Fruit fly (Drosophila melanogaster): ENCODE measurements around the gene CG10098.

CG10098 gene

DNA sequence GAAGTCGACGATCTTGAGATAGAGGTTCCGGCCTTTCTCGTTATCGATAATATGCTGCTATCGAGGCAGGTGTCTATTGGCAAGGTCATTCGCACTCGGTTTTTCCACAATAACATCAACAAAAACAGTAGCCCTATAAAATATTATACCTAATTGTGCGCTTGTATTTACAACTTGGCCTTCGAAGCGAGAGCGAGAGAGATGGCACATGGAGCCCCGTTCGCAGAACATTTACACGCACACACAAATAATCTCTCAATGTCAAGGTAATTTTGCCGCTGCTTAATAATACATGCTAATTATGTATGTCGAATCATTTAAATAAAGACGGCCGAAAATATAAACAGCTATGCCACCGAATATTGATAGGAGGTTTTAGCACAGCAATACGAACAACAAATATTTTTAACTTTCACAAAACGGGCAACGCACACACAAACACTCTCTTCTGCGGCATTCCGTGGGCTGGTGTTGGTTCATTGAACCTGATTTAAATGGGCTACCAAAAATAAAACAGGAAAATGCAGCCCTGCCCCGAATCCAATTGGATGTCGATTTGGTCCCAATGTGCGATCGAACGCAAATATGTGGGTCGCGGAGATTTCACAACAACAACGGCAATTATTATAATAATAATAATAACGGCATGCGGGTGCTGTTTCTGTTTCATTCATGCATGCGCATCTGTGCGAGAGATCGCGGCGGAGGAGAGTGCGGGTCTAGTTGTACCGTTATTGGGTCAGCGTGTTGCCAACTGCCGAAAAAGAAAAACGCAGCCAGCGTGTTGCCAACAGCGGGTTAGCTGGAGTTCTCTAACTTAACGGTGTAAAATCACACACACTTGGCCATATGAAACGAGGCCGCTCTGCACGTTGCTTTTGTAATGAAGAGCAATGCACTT, 1.9 kb upstream of the CG10098 start (continued):
- TF ChIP-seq insv (GFP tag; optimal IDR thresholded peaks at IDR 0.05) (peak; percentile 37 to 90), Dref (GFP tag; IDR thresholded peaks at IDR 0.05) (no peak), CG1233 (GFP tag; optimal IDR thresholded peaks at IDR 0.05) (no peak), GATAe (GFP tag; conservative IDR thresholded peaks at IDR 0.05) (no peak), CG10147 (GFP tag; optimal IDR thresholded peaks at IDR 0.05) (no peak), NC2β (GFP tag; optimal IDR thresholded peaks at IDR 0.05) (no peak), ranshi (GFP tag; IDR thresholded peaks at IDR 0.05) (no peak), BtbVII (GFP tag; optimal IDR thresholded peaks at IDR 0.05) (no peak), da (GFP tag; optimal IDR thresholded peaks at IDR 0.05) (no peak), CG12942 (GFP tag; optimal IDR thresholded peaks at IDR 0.05) (no peak), wdn (GFP tag; IDR thresholded peaks at IDR 0.05) (no peak), gcm2 (GFP tag; optimal IDR thresholded peaks at IDR 0.05) (no peak), bsh (GFP tag; optimal IDR thresholded peaks at IDR 0.05) (no peak), gcm (GFP tag; optimal IDR thresholded peaks at IDR 0.05) (peak; percentile 99), CG34224 (GFP tag; IDR thresholded peaks at IDR 0.05; ENCODE audit: partially characterized antibody) (no peak), phol (tag; optimal IDR thresholded peaks at IDR 0.05) (no peak), cg (GFP tag; optimal IDR thresholded peaks at IDR 0.05) (peak; percentile 56), CG13296 (GFP tag; optimal IDR thresholded peaks at IDR 0.05) (no peak), dati (GFP tag; IDR thresholded peaks at IDR 0.05) (no peak), hth (optimal IDR thresholded peaks at IDR 0.05) (no peak), CG12155 (GFP tag; optimal IDR thresholded peaks at IDR 0.05) (no peak), chif (GFP tag; optimal IDR thresholded peaks at IDR 0.05) (no peak), chinmo (GFP tag; IDR thresholded peaks at IDR 0.05; ENCODE audit: partially characterized antibody) (peak; percentile 81; the same call in 1 of the 4 replicates), sens (GFP tag) (peak; percentile 67), CG18262 (tag; optimal IDR thresholded peaks at IDR 0.05) (no peak), pb (GFP tag; optimal IDR thresholded peaks at IDR 0.05) (no peak), Drgx (GFP tag; IDR thresholded peaks at IDR 0.05) (no peak), Usf (GFP tag; optimal IDR thresholded peaks at IDR 0.05) (no peak), CG2116 (GFP tag; optimal IDR thresholded peaks at IDR 0.05) (peak; percentile 26), CG6813 (GFP tag; optimal IDR thresholded peaks at IDR 0.05) (no peak), unc-4 (GFP tag; IDR thresholded peaks at IDR 0.05; ENCODE audit: partially characterized antibody) (no peak), Mrtf (GFP tag; IDR thresholded peaks at IDR 0.05) (no peak), Six4 (GFP tag; optimal IDR thresholded peaks at IDR 0.05) (no peak), CG4360 (GFP tag; IDR thresholded peaks at IDR 0.05) (peak; percentile 74), br (optimal IDR thresholded peaks at IDR 0.05) (no peak), ab (GFP tag; optimal IDR thresholded peaks at IDR 0.05) (no peak), grau (tag; optimal IDR thresholded peaks at IDR 0.05) (no peak), CG10654 (GFP tag; optimal IDR thresholded peaks at IDR 0.05) (no peak), slou (GFP tag; optimal IDR thresholded peaks at IDR 0.05) (no peak), dmrt11E (tag; optimal IDR thresholded peaks at IDR 0.05) (no peak), CG9797 (GFP tag; optimal IDR thresholded peaks at IDR 0.05) (no peak), gem (tag; optimal IDR thresholded peaks at IDR 0.05) (peak; percentile 19), repo (GFP tag; optimal IDR thresholded peaks at IDR 0.05) (no peak), bab2 (GFP tag; optimal IDR thresholded peaks at IDR 0.05) (no peak), Bgb (GFP tag; IDR thresholded peaks at IDR 0.05; ENCODE audit: partially characterized antibody) (peak; percentile 15; the same call in 1 of the 2 replicates), CG11456 (GFP tag; IDR thresholded peaks at IDR 0.05) (no peak), trem (tag; optimal IDR thresholded peaks at IDR 0.05) (no peak), Side (GFP tag; optimal IDR thresholded peaks at IDR 0.05) (no peak), nom (GFP tag; optimal IDR thresholded peaks at IDR 0.05) (no peak), salm (tag; optimal IDR thresholded peaks at IDR 0.05) (no peak)
